Worm (Caenorhabditis elegans): ENCODE data around the gene F52H2.5.

The F52H2.5 gene

ce11 chrX:2595027-2595756, 35.3 kb upstream of the F52H2.5 start:
- TF ChIP-seq hmg-4 (GFP tag; optimal IDR thresholded peaks at IDR 0.05): no peak
- TF ChIP-seq flt-1 (GFP tag; IDR thresholded peaks at IDR 0.05): no peak
- no peak for TF ChIP-seq tbx-11 (GFP tag; IDR thresholded peaks at IDR 0.05)
- no peak for TF ChIP-seq ets-7 (tag; optimal IDR thresholded peaks at IDR 0.05)
- no peak for TF ChIP-seq F13C5.2 (tag; optimal IDR thresholded peaks at IDR 0.05)
- TF ChIP-seq scrt-1 (GFP tag; IDR thresholded peaks at IDR 0.05): no peak
- TF ChIP-seq B0310.2 (tag; optimal IDR thresholded peaks at IDR 0.05): no peak
- no peak for TF ChIP-seq hmbx-1 (tag; optimal IDR thresholded peaks at IDR 0.05)
- no peak for TF ChIP-seq aly-1 (tag; optimal IDR thresholded peaks at IDR 0.05)
- TF ChIP-seq pes-1 (GFP tag; IDR thresholded peaks at IDR 0.05): no peak
- no peak for TF ChIP-seq ceh-36 (tag; optimal IDR thresholded peaks at IDR 0.05)
- no peak for TF ChIP-seq hnd-1 (tag; optimal IDR thresholded peaks at IDR 0.05)
- no peak for TF ChIP-seq ama-1 (optimal IDR thresholded peaks at IDR 0.05)
- TF ChIP-seq sea-1 (GFP tag; conservative IDR thresholded peaks at IDR 0.05): no peak
- no peak for TF ChIP-seq tra-4 (tag; optimal IDR thresholded peaks at IDR 0.05)
- TF ChIP-seq ceh-13 (GFP tag; optimal IDR thresholded peaks at IDR 0.05): no peak

- TF ChIP-seq ama-1 (optimal IDR thresholded peaks at IDR 0.05) (no peak), hmbx-1 (tag; optimal IDR thresholded peaks at IDR 0.05) (no peak), ets-7 (tag; optimal IDR thresholded peaks at IDR 0.05) (no peak), ceh-13 (GFP tag; optimal IDR thresholded peaks at IDR 0.05) (no peak), scrt-1 (GFP tag; IDR thresholded peaks at IDR 0.05) (no peak), sea-1 (GFP tag; conservative IDR thresholded peaks at IDR 0.05) (no peak), F13C5.2 (tag; optimal IDR thresholded peaks at IDR 0.05) (no peak), flt-1 (GFP tag; IDR thresholded peaks at IDR 0.05) (no peak)
Measured at ce11 chrX:2593703-2594102, 33.8 kb upstream of the F52H2.5 start, which contains the start of the genes nhr-40 and T03G6.7. Gene nhr-40 (plus strand): TSS chrX:2594003. Gene T03G6.7 (plus strand): TSS chrX:2594039.

ce11 chrX:2592670-2593280, 32.9 kb upstream of the F52H2.5 start:
- no peak for TF ChIP-seq ceh-13 (GFP tag; optimal IDR thresholded peaks at IDR 0.05)
- no peak for TF ChIP-seq flt-1 (GFP tag; IDR thresholded peaks at IDR 0.05)
- TF ChIP-seq ceh-36 (tag; optimal IDR thresholded peaks at IDR 0.05): no peak
- no peak for TF ChIP-seq tra-4 (tag; optimal IDR thresholded peaks at IDR 0.05)

ce11 chrX:2591586-2592000, 31.7 kb upstream of the F52H2.5 start:
- no peak for TF ChIP-seq aly-1 (tag; optimal IDR thresholded peaks at IDR 0.05)
- no peak for TF ChIP-seq tbx-11 (GFP tag; IDR thresholded peaks at IDR 0.05)
- no peak for TF ChIP-seq ets-7 (tag; optimal IDR thresholded peaks at IDR 0.05)
- no peak for TF ChIP-seq F13C5.2 (tag; optimal IDR thresholded peaks at IDR 0.05)
- TF ChIP-seq ceh-13 (GFP tag; optimal IDR thresholded peaks at IDR 0.05): no peak
- TF ChIP-seq ceh-36 (tag; optimal IDR thresholded peaks at IDR 0.05): no peak
- no peak for TF ChIP-seq sea-1 (GFP tag; conservative IDR thresholded peaks at IDR 0.05)
- TF ChIP-seq hmg-4 (GFP tag; optimal IDR thresholded peaks at IDR 0.05): no peak
- no peak for TF ChIP-seq scrt-1 (GFP tag; IDR thresholded peaks at IDR 0.05)
- no peak for TF ChIP-seq pes-1 (GFP tag; IDR thresholded peaks at IDR 0.05)
- TF ChIP-seq tra-4 (tag; optimal IDR thresholded peaks at IDR 0.05): no peak
- no peak for TF ChIP-seq B0310.2 (tag; optimal IDR thresholded peaks at IDR 0.05)
- no peak for TF ChIP-seq flt-1 (GFP tag; IDR thresholded peaks at IDR 0.05)
- TF ChIP-seq hmbx-1 (tag; optimal IDR thresholded peaks at IDR 0.05): no peak
- TF ChIP-seq hnd-1 (tag; optimal IDR thresholded peaks at IDR 0.05): no peak
- TF ChIP-seq ama-1 (optimal IDR thresholded peaks at IDR 0.05): no peak

DNA sequence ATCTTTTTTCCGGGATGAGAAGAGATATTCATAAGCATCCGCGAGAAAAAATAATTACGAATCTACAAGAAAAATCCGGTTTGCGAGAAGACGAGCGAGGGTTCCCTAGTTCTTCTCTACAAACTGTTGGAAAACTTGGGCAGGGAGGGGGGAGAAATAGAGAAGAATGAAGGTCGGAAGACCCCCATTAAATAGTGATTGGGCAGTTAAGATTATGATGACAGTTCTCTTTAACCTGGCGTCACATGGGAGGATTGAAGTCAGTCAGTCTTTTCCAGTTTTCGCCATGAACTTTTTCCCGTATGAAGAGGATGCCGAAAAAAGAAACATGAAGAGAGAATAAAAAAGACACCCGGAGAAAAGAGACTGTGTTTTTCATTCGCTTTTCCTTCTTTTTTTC, 30.9 kb upstream of the F52H2.5 start:
- no peak for TF ChIP-seq flt-1 (GFP tag; IDR thresholded peaks at IDR 0.05)
- TF ChIP-seq F13C5.2 (tag; optimal IDR thresholded peaks at IDR 0.05): no peak
- no peak for TF ChIP-seq pes-1 (GFP tag; IDR thresholded peaks at IDR 0.05)
- TF ChIP-seq hnd-1 (tag; optimal IDR thresholded peaks at IDR 0.05): no peak
- no peak for TF ChIP-seq ceh-36 (tag; optimal IDR thresholded peaks at IDR 0.05)
- no peak for TF ChIP-seq tra-4 (tag; optimal IDR thresholded peaks at IDR 0.05)

DNA sequence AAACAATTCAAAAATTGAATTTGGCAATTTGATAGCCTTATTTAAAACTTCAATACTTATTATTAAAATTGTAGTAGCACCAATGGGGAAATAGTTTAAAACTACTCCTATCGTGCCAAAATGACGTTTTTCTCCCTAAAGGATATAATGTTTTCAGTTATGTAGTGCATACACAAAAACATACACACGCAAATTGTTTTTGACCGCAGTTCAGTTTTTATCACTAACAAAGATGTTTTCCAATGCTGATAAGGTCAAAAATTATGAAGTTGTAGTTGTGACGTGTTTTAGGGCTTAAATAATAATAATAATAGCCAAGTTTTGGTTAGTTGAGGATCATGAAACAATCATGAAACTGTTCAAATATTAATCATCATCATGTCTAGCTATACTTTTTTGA, 30.1 kb upstream of the F52H2.5 start:
- TF ChIP-seq B0310.2 (tag; optimal IDR thresholded peaks at IDR 0.05) (no peak), flt-1 (GFP tag; IDR thresholded peaks at IDR 0.05) (no peak), F13C5.2 (tag; optimal IDR thresholded peaks at IDR 0.05) (no peak), ama-1 (optimal IDR thresholded peaks at IDR 0.05) (no peak), hmbx-1 (tag; optimal IDR thresholded peaks at IDR 0.05) (no peak), scrt-1 (GFP tag; IDR thresholded peaks at IDR 0.05) (no peak), tbx-37 (GFP tag; conservative IDR thresholded peaks at IDR 0.05) (no peak), hnd-1 (tag; optimal IDR thresholded peaks at IDR 0.05) (no peak), ceh-13 (GFP tag; optimal IDR thresholded peaks at IDR 0.05) (no peak), ets-7 (tag; optimal IDR thresholded peaks at IDR 0.05) (no peak), aly-1 (tag; optimal IDR thresholded peaks at IDR 0.05) (no peak)

DNA sequence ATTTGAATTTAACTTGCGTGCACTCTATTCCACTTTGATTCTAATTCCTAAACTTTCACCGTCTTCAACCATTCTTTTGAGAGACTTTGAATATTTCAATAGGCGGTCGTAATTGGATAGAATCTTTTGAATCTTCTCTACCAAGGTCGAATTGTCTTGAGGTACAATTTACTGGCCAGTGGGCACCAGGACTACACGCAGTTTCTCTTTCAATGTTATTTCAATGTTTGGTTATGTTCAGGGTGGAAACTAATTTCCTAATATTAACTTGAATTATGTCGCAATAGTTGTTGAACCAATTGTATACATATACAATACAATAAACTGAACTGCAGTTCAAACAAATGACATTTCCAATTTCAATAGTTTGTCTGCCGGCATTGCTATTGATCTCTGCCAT, 28.1 kb upstream of the F52H2.5 start:
- TF ChIP-seq tra-4 (tag; optimal IDR thresholded peaks at IDR 0.05) (no peak), hnd-1 (tag; optimal IDR thresholded peaks at IDR 0.05) (no peak), tbx-37 (GFP tag; conservative IDR thresholded peaks at IDR 0.05) (no peak), ceh-13 (GFP tag; optimal IDR thresholded peaks at IDR 0.05) (no peak), aly-1 (tag; optimal IDR thresholded peaks at IDR 0.05) (no peak), ceh-36 (tag; optimal IDR thresholded peaks at IDR 0.05) (no peak), tbx-11 (GFP tag; IDR thresholded peaks at IDR 0.05) (no peak), hmg-4 (GFP tag; optimal IDR thresholded peaks at IDR 0.05) (no peak), flt-1 (GFP tag; IDR thresholded peaks at IDR 0.05) (no peak), ets-7 (tag; optimal IDR thresholded peaks at IDR 0.05) (no peak), B0310.2 (tag; optimal IDR thresholded peaks at IDR 0.05) (no peak), hmbx-1 (tag; optimal IDR thresholded peaks at IDR 0.05) (no peak), scrt-1 (GFP tag; IDR thresholded peaks at IDR 0.05) (no peak), pes-1 (GFP tag; IDR thresholded peaks at IDR 0.05) (no peak), ama-1 (optimal IDR thresholded peaks at IDR 0.05) (no peak), sea-1 (GFP tag; conservative IDR thresholded peaks at IDR 0.05) (no peak), F13C5.2 (tag; optimal IDR thresholded peaks at IDR 0.05) (no peak)
